Fruit fly (Drosophila melanogaster) whole organism, embryonic: ENCODE measurements around the gene CG14088.

ENCODE experiments used
- CG1024 ChIP-seq: fragments of 200-800 bp; sonication (Bioruptor generic); IDR thresholded peaks from 2 replicates; pipeline ENCODE4 v1.3.6; 2022; ENCODE audit warnings: missing biosample characterization, missing genetic modification characterization
- CG11723 ChIP-seq: fragments of 200-800 bp; sonication (Bioruptor generic); optimal IDR thresholded peaks from 2 replicates; lab custom pipeline; 2017; ENCODE audit warnings: missing biosample characterization, mild to moderate bottlenecking, missing genetic modification characterization
- CG12219 ChIP-seq: fragments of 200-800 bp; sonication (Bioruptor generic); optimal IDR thresholded peaks from 3 replicates; lab custom pipeline; 2018; ENCODE audit warnings: missing biosample characterization, mild to moderate bottlenecking, missing genetic modification characterization
- CG13296 ChIP-seq: fragments of 200-800 bp; sonication (Bioruptor generic); optimal IDR thresholded peaks from 3 replicates; lab custom pipeline; 2018; ENCODE audit warnings: missing biosample characterization, mild to moderate bottlenecking, missing genetic modification characterization
- CG15011 ChIP-seq: fragments of 200-800 bp; sonication (Bioruptor generic); optimal IDR thresholded peaks from 3 replicates; lab custom pipeline; 2018; ENCODE audit warnings: missing biosample characterization, mild to moderate bottlenecking, missing genetic modification characterization
- CG15696 ChIP-seq: fragments of 200-800 bp; sonication (Bioruptor generic); optimal IDR thresholded peaks from 2 replicates; lab custom pipeline; 2019; ENCODE audit warnings: missing biosample characterization, mild to moderate bottlenecking, missing genetic modification characterization, moderate library complexity
- CG16779 ChIP-seq: fragments of 200-800 bp; sonication (Bioruptor generic); IDR thresholded peaks from 2 replicates; pipeline ENCODE4 v1.3.6; 2022; ENCODE audit warnings: missing biosample characterization, missing genetic modification characterization
- CG17829 ChIP-seq: fragments of 200-800 bp; optimal IDR thresholded peaks from 2 replicates; lab custom pipeline; 2019; ENCODE audit warnings: missing biosample characterization, mild to moderate bottlenecking, missing genetic modification characterization, moderate library complexity
- CG30403 ChIP-seq: fragments of 200-800 bp; sonication (Bioruptor generic); optimal IDR thresholded peaks from 3 replicates; lab custom pipeline; 2016; ENCODE audit warnings: missing biosample characterization, missing genetic modification characterization
- CG31441 ChIP-seq: fragments of 200-800 bp; sonication (Bioruptor generic); IDR thresholded peaks from 2 replicates; pipeline ENCODE4 v1.3.6; 2022; ENCODE audit warnings: missing biosample characterization, missing genetic modification characterization
- CG32532 ChIP-seq: fragments of 200-800 bp; sonication (Bioruptor generic); IDR thresholded peaks from 2 replicates; pipeline ENCODE4 v1.3.6; 2022; ENCODE audit warnings: missing biosample characterization, missing genetic modification characterization
- CG32772 ChIP-seq: fragments of 200-800 bp; sonication (Bioruptor generic); IDR thresholded peaks from 2 replicates; pipeline ENCODE4 v1.3.6; 2022; ENCODE audit warnings: missing biosample characterization, missing genetic modification characterization
- CG3281 ChIP-seq: fragments of 200-800 bp; sonication (Bioruptor generic); optimal IDR thresholded peaks from 3 replicates; lab custom pipeline; 2017; ENCODE audit warnings: missing biosample characterization, mild to moderate bottlenecking, missing genetic modification characterization
- CG33557 ChIP-seq: fragments of 200-800 bp; sonication (Bioruptor generic); optimal IDR thresholded peaks from 2 replicates; lab custom pipeline; 2019; ENCODE audit warnings: missing biosample characterization, mild to moderate bottlenecking, missing genetic modification characterization, moderate library complexity
- CG4820 ChIP-seq: fragments of 200-800 bp; sonication (Bioruptor generic); optimal IDR thresholded peaks from 3 replicates; lab custom pipeline; 2016; ENCODE audit warnings: missing biosample characterization, missing genetic modification characterization
- CG7271 ChIP-seq: fragments of 200-800 bp; sonication (Bioruptor generic); optimal IDR thresholded peaks from 2 replicates; lab custom pipeline; 2018; ENCODE audit warnings: missing biosample characterization, mild to moderate bottlenecking, missing genetic modification characterization, moderate library complexity
- CG7987 ChIP-seq: fragments of 200-800 bp; sonication (Bioruptor generic); optimal IDR thresholded peaks from 2 replicates; lab custom pipeline; 2018; ENCODE audit warnings: missing biosample characterization, mild to moderate bottlenecking, missing genetic modification characterization, moderate library complexity
- CG8089 ChIP-seq: fragments of 200-800 bp; sonication (Bioruptor generic); optimal IDR thresholded peaks from 3 replicates; lab custom pipeline; 2016; ENCODE audit warnings: missing biosample characterization, missing genetic modification characterization
- CTCF ChIP-seq: fragments of 200-800 bp; sonication (Bioruptor generic); optimal IDR thresholded peaks from 2 replicates; lab custom pipeline; 2017; ENCODE audit warnings: missing biosample characterization, mild to moderate bottlenecking, missing genetic modification characterization, moderate library complexity
- Dbx ChIP-seq: fragments of 200-800 bp; sonication (Bioruptor generic); IDR thresholded peaks from 3 replicates; pipeline ENCODE4 v1.3.6; 2022; ENCODE audit warnings: missing biosample characterization, missing genetic modification characterization
- E2f2 ChIP-seq: fragments of 200-800 bp; sonication (Bioruptor generic); IDR thresholded peaks from 2 replicates; pipeline ENCODE4 v1.3.6; 2022; ENCODE audit warnings: missing biosample characterization, missing genetic modification characterization
- ERR ChIP-seq: fragments of 200-800 bp; sonication (Bioruptor generic); optimal IDR thresholded peaks from 2 replicates; lab custom pipeline; 2016; ENCODE audit warnings: missing biosample characterization, missing genetic modification characterization
- Nf-YC ChIP-seq: fragments of 200-800 bp; optimal IDR thresholded peaks from 3 replicates; lab custom pipeline; 2019; ENCODE audit warnings: missing biosample characterization, mild to moderate bottlenecking, missing genetic modification characterization, moderate library complexity
- Oli ChIP-seq: fragments of 200-800 bp; sonication (Bioruptor generic); optimal IDR thresholded peaks from 2 replicates; lab custom pipeline; 2018; ENCODE audit warnings: missing biosample characterization, mild to moderate bottlenecking, missing genetic modification characterization, moderate library complexity
- Usf ChIP-seq: fragments of 200-800 bp; sonication (Bioruptor generic); optimal IDR thresholded peaks from 2 replicates; lab custom pipeline; 2017; ENCODE audit warnings: missing genotype, missing biosample characterization, missing genetic modification characterization
- abd-A ChIP-seq: fragments of 200-800 bp; sonication (Bioruptor generic); optimal IDR thresholded peaks from 3 replicates; lab custom pipeline; 2019; ENCODE audit warnings: missing biosample characterization, mild to moderate bottlenecking, missing genetic modification characterization, moderate library complexity
- aop ChIP-seq: fragments of 200-800 bp; sonication (Bioruptor generic); IDR thresholded peaks from 2 replicates; pipeline ENCODE4 v1.3.6; 2022; ENCODE audit warnings: missing biosample characterization, missing genetic modification characterization
- ap ChIP-seq: fragments of 200-800 bp; sonication (Bioruptor generic); IDR thresholded peaks from 2 replicates; pipeline ENCODE4 v1.3.6; 2022; ENCODE audit warnings: missing biosample characterization, missing genetic modification characterization
- bbx ChIP-seq: fragments of 200-800 bp; sonication (Bioruptor generic); IDR thresholded peaks from 2 replicates; pipeline ENCODE4 v1.3.6; 2022; ENCODE audit warnings: missing biosample characterization, missing genetic modification characterization; ENCODE audit not compliant: partially characterized antibody
- bcd ChIP-seq: fragments of 200-800 bp; sonication (Bioruptor generic); optimal IDR thresholded peaks from 2 replicates; lab custom pipeline; 2017; ENCODE audit warnings: missing biosample characterization, mild to moderate bottlenecking, missing genetic modification characterization
- bsh ChIP-seq, 2 experiments: fragments of 200-800 bp; sonication (Bioruptor generic); optimal IDR thresholded peaks; 2 replicates each; lab custom pipeline; 2017 to 2018; ENCODE audit warnings: mild to moderate bottlenecking in 2 of 2, missing biosample characterization in 2 of 2, missing genetic modification characterization in 2 of 2, moderate library complexity in 1 of 2
- caup ChIP-seq: fragments of 200-800 bp; sonication (Bioruptor generic); optimal IDR thresholded peaks from 3 replicates; lab custom pipeline; 2017; ENCODE audit warnings: missing biosample characterization, mild to moderate bottlenecking, missing genetic modification characterization, moderate library complexity; ENCODE audit not compliant: severe bottlenecking
- chn ChIP-seq: fragments of 200-800 bp; sonication (Bioruptor generic); optimal IDR thresholded peaks from 2 replicates; lab custom pipeline; 2016; ENCODE audit warnings: missing biosample characterization, missing genetic modification characterization
- crol ChIP-seq: fragments of 200-800 bp; sonication (Bioruptor generic); IDR thresholded peaks from 2 replicates; pipeline ENCODE4 v1.3.6; 2022; ENCODE audit warnings: missing biosample characterization, missing genetic modification characterization
- en ChIP-seq: fragments of 200-800 bp; sonication (Bioruptor generic); optimal IDR thresholded peaks from 2 replicates; lab custom pipeline; 2016; ENCODE audit warnings: missing biosample characterization, missing genetic modification characterization
- fd3F ChIP-seq: fragments of 200-800 bp; sonication (Bioruptor generic); optimal IDR thresholded peaks from 2 replicates; lab custom pipeline; 2018; ENCODE audit warnings: missing biosample characterization, mild to moderate bottlenecking, missing genetic modification characterization, moderate library complexity
- insv ChIP-seq, 2 experiments: fragments of 200-800 bp; sonication (Bioruptor generic); optimal IDR thresholded peaks; 3 replicates each; lab custom pipeline; 2016 to 2018; ENCODE audit warnings: missing biosample characterization in 2 of 2, missing genetic modification characterization in 2 of 2
- kni ChIP-seq: fragments of 200-800 bp; sonication (Bioruptor generic); optimal IDR thresholded peaks from 3 replicates; lab custom pipeline; 2017; ENCODE audit warnings: mild to moderate bottlenecking, missing biosample characterization, missing genetic modification reagents, missing genetic modification characterization
- lilli ChIP-seq: fragments of 200-800 bp; sonication (Bioruptor generic); optimal IDR thresholded peaks from 3 replicates; lab custom pipeline; 2016; ENCODE audit warnings: missing biosample characterization, missing genetic modification characterization
- nmo ChIP-seq: fragments of 200-800 bp; sonication (Bioruptor generic); optimal IDR thresholded peaks from 2 replicates; lab custom pipeline; 2018; ENCODE audit warnings: missing biosample characterization, mild to moderate bottlenecking, missing genetic modification characterization, moderate library complexity
- otp ChIP-seq: fragments of 200-800 bp; sonication (Bioruptor generic); IDR thresholded peaks from 3 replicates; pipeline ENCODE4, ENCODE4 v1.3.6; 2022; ENCODE audit warnings: missing biosample characterization, missing genetic modification characterization
- schlank ChIP-seq: fragments of 200-800 bp; sonication (Bioruptor generic); optimal IDR thresholded peaks from 2 replicates; lab custom pipeline; 2018; ENCODE audit warnings: missing biosample characterization, mild to moderate bottlenecking, missing genetic modification characterization
- sd ChIP-seq: fragments of 200-800 bp; sonication (Bioruptor generic); optimal IDR thresholded peaks from 3 replicates; lab custom pipeline; 2018; ENCODE audit warnings: missing biosample characterization, mild to moderate bottlenecking, missing genetic modification characterization, moderate library complexity
- sens ChIP-seq: fragments of 200-800 bp; sonication (Bioruptor generic); peaks from one replicate; lab custom pipeline; 2016; ENCODE audit warnings: missing biosample characterization, missing genetic modification characterization
- slp2 ChIP-seq: fragments of 200-800 bp; sonication (Bioruptor generic); optimal IDR thresholded peaks from 2 replicates; lab custom pipeline; 2016; ENCODE audit warnings: missing biosample characterization, missing genetic modification characterization
- stc ChIP-seq: fragments of 200-800 bp; sonication (Bioruptor generic); IDR thresholded peaks from 2 replicates; pipeline ENCODE4 v1.3.6; 2022; ENCODE audit warnings: missing biosample characterization, missing genetic modification characterization
- tgo ChIP-seq: fragments of 200-800 bp; sonication (Bioruptor generic); IDR thresholded peaks from 3 replicates; pipeline ENCODE4 v1.3.6; 2022; ENCODE audit warnings: missing biosample characterization, missing genetic modification characterization
- tna ChIP-seq: fragments of 200-800 bp; sonication (Bioruptor generic); IDR thresholded peaks from 2 replicates; pipeline ENCODE4 v1.3.6; 2022; ENCODE audit warnings: missing biosample characterization, missing genetic modification characterization; ENCODE audit not compliant: partially characterized antibody
- trh ChIP-seq: fragments of 200-800 bp; sonication (Bioruptor generic); optimal IDR thresholded peaks from 2 replicates; lab custom pipeline; 2016; ENCODE audit warnings: missing biosample characterization, missing genetic modification characterization
- zen ChIP-seq: fragments of 200-800 bp; sonication (Bioruptor generic); optimal IDR thresholded peaks from 3 replicates; lab custom pipeline; 2018; ENCODE audit warnings: missing biosample characterization, mild to moderate bottlenecking, missing genetic modification characterization, moderate library complexity

CG14088 gene

DNA sequence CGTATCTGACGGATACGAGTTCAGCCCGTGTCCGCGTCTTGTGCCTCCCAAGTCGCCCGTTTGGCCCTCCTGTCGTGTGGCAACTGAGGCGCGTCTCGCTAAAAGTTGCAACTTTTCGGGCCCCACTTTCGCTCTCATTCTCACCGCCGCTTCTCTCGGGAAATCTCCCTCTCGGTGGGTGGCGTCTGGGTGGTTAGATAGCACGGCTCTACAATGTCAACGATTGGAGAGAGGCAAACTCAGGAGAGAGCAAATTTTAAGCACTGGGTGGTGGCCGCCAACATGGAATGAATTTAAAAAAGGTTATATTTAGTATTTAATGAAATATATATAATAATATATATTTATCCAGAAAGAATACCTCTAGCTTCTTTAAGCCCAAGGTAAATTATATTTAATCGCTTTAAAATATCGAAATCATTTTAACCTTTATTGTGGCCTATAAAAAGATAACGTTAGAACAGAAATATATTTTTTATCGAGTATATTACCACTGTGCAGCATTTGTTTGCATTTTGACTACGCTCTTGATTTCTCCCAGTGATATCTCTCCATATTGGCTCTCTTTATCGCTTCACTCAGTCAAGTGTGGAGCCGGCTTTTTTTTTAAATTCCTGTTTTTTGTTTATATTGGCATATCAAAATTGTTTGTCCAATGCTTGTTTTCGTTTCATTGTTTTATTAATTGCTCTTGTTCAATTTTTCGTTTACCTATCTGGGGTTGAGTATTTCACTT is 22.2 kb upstream of the CG14088 start, which contains the start of gene Gbs-76A (continued):
- TF ChIP-seq caup (GFP tag; lab: Kevin White, UChicago) (peak; percentile 73), E2f2 (GFP tag; lab: Robert Waterston, UW) (peak; percentile 67; the same call in 1 of the 2 replicates), insv (GFP tag; optimal IDR thresholded peaks at IDR 0.05; lab: Kevin White, UChicago) (peak in 1 of 2 experiments; percentile 38), ap (GFP tag; lab: Robert Waterston, UW) (peak; percentile 49; the same call in 1 of the 2 replicates), CG33557 (peak; percentile 60), CG7987 (GFP tag; lab: Kevin White, UChicago) (peak; percentile 24), stc (peak; percentile 79), CG4820 (peak; percentile 36), otp (0 out of 3 replicates have a peak, but pooled peaks have one; percentile 47), en (no peak), Dbx (peak; percentile 69; the same call in 2 of the 3 replicates), bcd (GFP tag; lab: Kevin White, UChicago) (peak; percentile 68), lilli (GFP tag; lab: Kevin White, UChicago) (peak; percentile 7), schlank (tag; lab: Kevin White, UChicago) (peak; percentile 18), CG1024 (GFP tag; lab: Robert Waterston, UW) (no peak), CG31441 (GFP tag; lab: Robert Waterston, UW) (peak; percentile 93), CTCF (GFP tag; lab: Kevin White, UChicago) (peak; percentile 19), CG32532 (peak; percentile 77), aop (no peak), sd (peak; percentile 69), Nf-YC (tag; lab: Kevin White, UChicago) (peak; percentile 81), CG32772 (GFP tag; lab: Robert Waterston, UW) (peak; percentile 59), abd-A (tag; lab: Kevin White, UChicago) (peak; percentile 71), ERR (GFP tag; lab: Kevin White, UChicago) (no peak), CG16779 (GFP tag; lab: Robert Waterston, UW) (no peak), trh (no peak), crol (GFP tag; lab: Robert Waterston, UW) (peak; percentile 43), tna (GFP tag; lab: Robert Waterston, UW) (no peak), CG15696 (peak; percentile 64), kni (no peak), CG7271 (tag; lab: Kevin White, UChicago) (peak; percentile 14), CG30403 (peak; percentile 51), CG8089 (GFP tag; lab: Kevin White, UChicago) (peak; percentile 3), CG13296 (GFP tag; lab: Kevin White, UChicago) (peak; percentile 95), Usf (GFP tag; lab: Kevin White, UChicago) (peak; percentile 33), sens (peak; percentile 89), zen (peak; percentile 73), chn (GFP tag; lab: Kevin White, UChicago) (no peak), CG3281 (GFP tag; lab: Kevin White, UChicago) (peak; percentile 85), Oli (tag; lab: Kevin White, UChicago) (peak; percentile 84), bsh (GFP tag; optimal IDR thresholded peaks at IDR 0.05; lab: Kevin White, UChicago) (peak; percentile 58 to 89), CG15011 (GFP tag; lab: Kevin White, UChicago) (peak; percentile 46), fd3F (GFP tag; lab: Kevin White, UChicago) (peak; percentile 67), bbx (GFP tag; lab: Robert Waterston, UW) (peak; percentile 29; the same call in 1 of the 2 replicates), CG12219 (peak; percentile 60), slp2 (no peak), CG17829 (tag; lab: Kevin White, UChicago) (peak; percentile 82), CG11723 (GFP tag; lab: Kevin White, UChicago) (peak; percentile 53), tgo (GFP tag; lab: Robert Waterston, UW) (peak; percentile 79), nmo (GFP tag; lab: Kevin White, UChicago) (peak; percentile 88)
